Worm (Caenorhabditis elegans) whole organism, late embryonic: ENCODE measurements around the gene F21C10.18.

Source experiments
- C08G9.2 ChIP-seq: sonication (generic microtip); optimal IDR thresholded peaks from 2 replicates; lab custom pipeline; 2016; ENCODE audit warnings: mild to moderate bottlenecking, missing genetic modification characterization, moderate library complexity, missing compliant biosample characterization
- F13H6.1 ChIP-seq: sonication (generic microtip); optimal IDR thresholded peaks from 2 replicates; lab custom pipeline; 2016; ENCODE audit warnings: missing genetic modification characterization, missing compliant biosample characterization
- K02D7.2 ChIP-seq: sonication (generic microtip); optimal IDR thresholded peaks from 2 replicates; lab custom pipeline; 2017; ENCODE audit warnings: mild to moderate bottlenecking, missing genetic modification characterization, missing compliant biosample characterization
- K09A11.1 ChIP-seq: sonication (generic microtip); optimal IDR thresholded peaks from 2 replicates; lab custom pipeline; 2017; ENCODE audit warnings: antibody characterized with exemption, mild to moderate bottlenecking, missing genetic modification characterization, missing compliant biosample characterization; ENCODE audit not compliant: insufficient read depth
- Y22D7AL.16 ChIP-seq: sonication (generic microtip); optimal IDR thresholded peaks from 2 replicates; lab custom pipeline; 2016; ENCODE audit warnings: missing genetic modification characterization, missing compliant biosample characterization
- ceh-19 ChIP-seq: fragments of 200-800 bp; sonication (Bioruptor generic); optimal IDR thresholded peaks from 2 replicates; lab custom pipeline; 2018; ENCODE audit warnings: mild to moderate bottlenecking, missing genetic modification characterization, missing compliant biosample characterization
- ceh-2 ChIP-seq: sonication (generic microtip); optimal IDR thresholded peaks from 2 replicates; lab custom pipeline; 2016; ENCODE audit warnings: missing genotype, missing genetic modification characterization, missing compliant biosample characterization
- ceh-22 ChIP-seq: sonication (generic microtip); optimal IDR thresholded peaks from 2 replicates; lab custom pipeline; 2017; ENCODE audit warnings: missing biosample characterization, missing genetic modification characterization
- ceh-24 ChIP-seq: sonication (generic microtip); optimal IDR thresholded peaks from 2 replicates; lab custom pipeline; 2016; ENCODE audit warnings: mild to moderate bottlenecking, missing genetic modification characterization, missing compliant biosample characterization
- ceh-30 ChIP-seq: fragments of 150-350 bp; optimal IDR thresholded peaks from 2 replicates; lab custom pipeline; 2014; ENCODE audit warnings: missing biosample characterization, missing genetic modification characterization
- ceh-31 ChIP-seq: sonication (generic microtip); optimal IDR thresholded peaks from 2 replicates; lab custom pipeline; 2016; ENCODE audit warnings: missing genetic modification characterization, missing compliant biosample characterization
- ceh-34 ChIP-seq: sonication (generic microtip); optimal IDR thresholded peaks from 2 replicates; lab custom pipeline; 2016; ENCODE audit warnings: mild to moderate bottlenecking, missing genetic modification characterization, missing compliant biosample characterization
- ceh-48 ChIP-seq: sonication (generic microtip); optimal IDR thresholded peaks from 2 replicates; lab custom pipeline; 2016; ENCODE audit warnings: missing genetic modification characterization, inconsistent platforms, missing compliant biosample characterization
- ceh-9 ChIP-seq: sonication (generic microtip); optimal IDR thresholded peaks from 2 replicates; lab custom pipeline; 2016; ENCODE audit warnings: mild to moderate bottlenecking, missing genetic modification characterization, inconsistent platforms, missing compliant biosample characterization
- dmd-4 ChIP-seq: sonication (generic microtip); optimal IDR thresholded peaks from 2 replicates; lab custom pipeline; 2016; ENCODE audit warnings: borderline replicate concordance, missing genetic modification characterization, missing compliant biosample characterization
- dve-1 ChIP-seq: sonication (generic microtip); optimal IDR thresholded peaks from 2 replicates; lab custom pipeline; 2017; ENCODE audit warnings: antibody characterized with exemption, mild to moderate bottlenecking, missing genetic modification characterization, missing compliant biosample characterization
- elt-2 ChIP-seq: sonication (generic microtip); optimal IDR thresholded peaks from 2 replicates; lab custom pipeline; 2016; ENCODE audit warnings: missing genetic modification reagents, missing genetic modification characterization, missing compliant biosample characterization
- elt-4 ChIP-seq: sonication (generic microtip); optimal IDR thresholded peaks from 2 replicates; lab custom pipeline; 2016; ENCODE audit warnings: missing genetic modification characterization, missing compliant biosample characterization
- ets-4 ChIP-seq: sonication (generic microtip); optimal IDR thresholded peaks from 2 replicates; lab custom pipeline; 2016; ENCODE audit warnings: missing genetic modification characterization, missing compliant biosample characterization
- eyg-1 ChIP-seq: sonication (generic microtip); optimal IDR thresholded peaks from 2 replicates; lab custom pipeline; 2016; ENCODE audit warnings: missing genotype, missing genetic modification characterization, missing compliant biosample characterization
- fax-1 ChIP-seq: sonication (generic microtip); optimal IDR thresholded peaks from 2 replicates; lab custom pipeline; 2016; ENCODE audit warnings: missing genotype, missing genetic modification characterization, missing compliant biosample characterization
- gmeb-2 ChIP-seq: sonication (generic microtip); optimal IDR thresholded peaks from 2 replicates; lab custom pipeline; 2016; ENCODE audit warnings: missing genetic modification characterization, inconsistent platforms, missing compliant biosample characterization
- hlh-13 ChIP-seq: fragments of 200-800 bp; sonication (Bioruptor generic); optimal IDR thresholded peaks from 2 replicates; lab custom pipeline; 2018; ENCODE audit warnings: mild to moderate bottlenecking, missing genetic modification characterization, missing compliant biosample characterization
- hlh-8 ChIP-seq: sonication (generic microtip); optimal IDR thresholded peaks from 2 replicates; lab custom pipeline; 2016; ENCODE audit warnings: missing genotype, missing genetic modification characterization, missing compliant biosample characterization
- lim-6 ChIP-seq: sonication (generic microtip); optimal IDR thresholded peaks from 2 replicates; lab custom pipeline; 2016; ENCODE audit warnings: missing genetic modification characterization, missing compliant biosample characterization
- lin-11 ChIP-seq: fragments of 200-800 bp; sonication (Bioruptor generic); optimal IDR thresholded peaks from 2 replicates; lab custom pipeline; 2018; ENCODE audit warnings: mild to moderate bottlenecking, missing genetic modification characterization, missing compliant biosample characterization
- nfya-1 ChIP-seq: sonication (generic microtip); optimal IDR thresholded peaks from 2 replicates; lab custom pipeline; 2017; ENCODE audit warnings: missing genetic modification characterization, mild to moderate bottlenecking, missing compliant biosample characterization, antibody characterized with exemption, moderate library complexity
- nhr-232 ChIP-seq: sonication (generic microtip); optimal IDR thresholded peaks from 2 replicates; lab custom pipeline; 2016; ENCODE audit warnings: missing genetic modification characterization, missing compliant biosample characterization
- npax-4 ChIP-seq: sonication (generic microtip); optimal IDR thresholded peaks from 2 replicates; lab custom pipeline; 2016; ENCODE audit warnings: missing genetic modification characterization, missing compliant biosample characterization
- odd-2 ChIP-seq: sonication (generic microtip); optimal IDR thresholded peaks from 2 replicates; lab custom pipeline; 2017; ENCODE audit warnings: antibody characterized with exemption, mild to moderate bottlenecking, missing genetic modification characterization, missing compliant biosample characterization
- pag-3 ChIP-seq: sonication (generic microtip); optimal IDR thresholded peaks from 2 replicates; lab custom pipeline; 2016; ENCODE audit warnings: missing compliant biosample characterization, missing genetic modification characterization, borderline replicate concordance
- pat-9 ChIP-seq: fragments of 200-800 bp; sonication (Bioruptor generic); optimal IDR thresholded peaks from 2 replicates; lab custom pipeline; 2018; ENCODE audit warnings: mild to moderate bottlenecking, missing genetic modification characterization, moderate library complexity, missing compliant biosample characterization
- pax-1 ChIP-seq: fragments of 150-350 bp; optimal IDR thresholded peaks from 2 replicates; lab custom pipeline; 2014; ENCODE audit warnings: missing biosample characterization, missing genetic modification characterization
- pha-2 ChIP-seq: sonication (generic microtip); optimal IDR thresholded peaks from 2 replicates; lab custom pipeline; 2017; ENCODE audit warnings: mild to moderate bottlenecking, missing genetic modification characterization, missing compliant biosample characterization
- pha-4 ChIP-seq: fragments of 150-350 bp; optimal IDR thresholded peaks from 2 replicates; lab custom pipeline; 2018; ENCODE audit warnings: missing biosample characterization, missing genetic modification reagents, missing genetic modification characterization
- pqm-1 ChIP-seq: sonication (generic microtip); optimal IDR thresholded peaks from 2 replicates; lab custom pipeline; 2016; ENCODE audit warnings: missing genetic modification characterization, missing compliant biosample characterization
- pros-1 ChIP-seq: fragments of 150-350 bp; optimal IDR thresholded peaks from 2 replicates; lab custom pipeline; 2014; ENCODE audit warnings: missing biosample characterization, missing genetic modification reagents, missing genetic modification characterization
- ref-2 ChIP-seq: sonication (generic microtip); optimal IDR thresholded peaks from 2 replicates; lab custom pipeline; 2016; ENCODE audit warnings: missing genetic modification characterization, missing compliant biosample characterization
- sox-2 ChIP-seq: fragments of 200-800 bp; sonication (Bioruptor generic); IDR thresholded peaks from 2 replicates; pipeline ENCODE4 v1.3.6; 2022; ENCODE audit warnings: missing genetic modification reagents, missing genetic modification characterization, missing compliant biosample characterization
- syd-9 ChIP-seq: sonication (generic microtip); optimal IDR thresholded peaks from 2 replicates; lab custom pipeline; 2016; ENCODE audit warnings: mild to moderate bottlenecking, missing genetic modification characterization, moderate library complexity, missing compliant biosample characterization
- unc-3 ChIP-seq, 2 experiments: fragments of 200-800 bp in 1 of 2; sonication (Bioruptor generic) in 1 of 2; sonication (generic microtip) in 1 of 2; conservative IDR thresholded peaks in 1 of 2; optimal IDR thresholded peaks in 1 of 2; 2 replicates each; pipeline versions ENCODE4 v1.3.6 to Lab custom; 2016 to 2022; ENCODE audit warnings: missing compliant biosample characterization in 2 of 2, missing genetic modification characterization in 2 of 2, missing genetic modification reagents in 1 of 2
- unc-42 ChIP-seq: sonication (generic microtip); optimal IDR thresholded peaks from 2 replicates; lab custom pipeline; 2016; ENCODE audit warnings: missing genotype, missing genetic modification characterization, missing compliant biosample characterization
- unc-55 ChIP-seq: sonication (generic microtip); optimal IDR thresholded peaks from 2 replicates; lab custom pipeline; 2017; ENCODE audit warnings: missing biosample characterization, missing genetic modification reagents, missing genetic modification characterization
- unc-86 ChIP-seq: sonication (generic microtip); optimal IDR thresholded peaks from 2 replicates; lab custom pipeline; 2016; ENCODE audit warnings: missing genetic modification characterization, missing compliant biosample characterization
- zip-5 ChIP-seq: sonication (generic microtip); optimal IDR thresholded peaks from 2 replicates; lab custom pipeline; 2016; ENCODE audit warnings: missing genetic modification characterization, missing compliant biosample characterization
- ztf-16 ChIP-seq: sonication (generic microtip); optimal IDR thresholded peaks from 2 replicates; lab custom pipeline; 2017; ENCODE audit warnings: missing genetic modification characterization, missing compliant biosample characterization

Gene F21C10.18

ce11 chrV:9094060-9094628, 14.2 kb upstream of the F21C10.18 start:
- no peak for TF ChIP-seq ceh-24 (tag; lab: Kevin White, UChicago)
- no peak for TF ChIP-seq npax-4 (tag; lab: Kevin White, UChicago)
- TF ChIP-seq fax-1 (tag; lab: Kevin White, UChicago), result no peak
- TF ChIP-seq lin-11 (tag; lab: Kevin White, UChicago), result no peak
- TF ChIP-seq sox-2 (GFP tag; lab: Robert Waterston, UW), result no peak
- TF ChIP-seq dmd-4 (tag; lab: Kevin White, UChicago), result no peak
- TF ChIP-seq syd-9 (tag; lab: Kevin White, UChicago), result no peak

ce11 chrV:9094976-9095375, 13.3 kb upstream of the F21C10.18 start:
- TF ChIP-seq elt-2 (no peak), hlh-13 (GFP tag; lab: Kevin White, UChicago) (no peak), ceh-22 (tag; lab: Kevin White, UChicago) (no peak), unc-55 (GFP tag; lab: Kevin White, UChicago) (no peak), hlh-8 (tag; lab: Kevin White, UChicago) (no peak), ceh-48 (tag; lab: Kevin White, UChicago) (no peak), pha-2 (tag; lab: Kevin White, UChicago) (no peak), dve-1 (no peak), pat-9 (tag; lab: Kevin White, UChicago) (no peak), elt-4 (tag; lab: Kevin White, UChicago) (no peak), ztf-16 (tag; lab: Kevin White, UChicago) (no peak), ceh-30 (tag; lab: Kevin White, UChicago) (no peak), K09A11.1 (tag; lab: Kevin White, UChicago) (no peak), pag-3 (tag; lab: Kevin White, UChicago) (no peak), ceh-31 (no peak), ceh-34 (tag; lab: Kevin White, UChicago) (no peak)
- TF ChIP-seq, all 69 proteins: peak for 0

ce11 chrV:9095613-9096317, 12.6 kb upstream of the F21C10.18 start, which contains the start of gene F21C10.10:
TSS of gene F21C10.10 (plus strand) at chrV:9096267.
- no peak for TF ChIP-seq Y22D7AL.16 (tag; lab: Kevin White, UChicago)
- peak; percentile 15 for TF ChIP-seq syd-9 (tag; lab: Kevin White, UChicago)
- no peak for TF ChIP-seq pqm-1 (tag; lab: Kevin White, UChicago)
- TF ChIP-seq pha-2 (tag; lab: Kevin White, UChicago), result no peak
- TF ChIP-seq C08G9.2 (tag; lab: Kevin White, UChicago), result no peak
- no peak for TF ChIP-seq ceh-2
- no peak for TF ChIP-seq pax-1 (tag; lab: Kevin White, UChicago)
- no peak for TF ChIP-seq elt-4 (tag; lab: Kevin White, UChicago)
- no peak for TF ChIP-seq zip-5 (tag; lab: Kevin White, UChicago)
- TF ChIP-seq gmeb-2 (tag; lab: Kevin White, UChicago), result no peak
- no peak for TF ChIP-seq unc-3 (GFP tag; conservative IDR thresholded peaks at IDR 0.05; lab: Robert Waterston, UW)
- TF ChIP-seq unc-3 (tag; optimal IDR thresholded peaks at IDR 0.05; lab: Kevin White, UChicago), result no peak
- TF ChIP-seq dve-1, result peak; percentile 37
- TF ChIP-seq ref-2 (tag; lab: Kevin White, UChicago), result peak; percentile 74
- TF ChIP-seq elt-2, result peak; percentile 78
- TF ChIP-seq ceh-19 (GFP tag; lab: Kevin White, UChicago), result no peak
- TF ChIP-seq F13H6.1, result no peak
- peak; percentile 76 for TF ChIP-seq nfya-1 (tag; lab: Kevin White, UChicago)
- TF ChIP-seq eyg-1 (tag; lab: Kevin White, UChicago), result no peak
- peak; percentile 46 for TF ChIP-seq hlh-8 (tag; lab: Kevin White, UChicago)
- no peak for TF ChIP-seq ceh-30 (tag; lab: Kevin White, UChicago)
- TF ChIP-seq pros-1 (tag; lab: Kevin White, UChicago), result no peak
- peak; percentile 67 for TF ChIP-seq unc-42
- no peak for TF ChIP-seq unc-86
- no peak for TF ChIP-seq lim-6 (tag; lab: Kevin White, UChicago)
- no peak for TF ChIP-seq pha-4 (tag; lab: Kevin White, UChicago)
- TF ChIP-seq nhr-232 (tag; lab: Kevin White, UChicago), result no peak
- no peak for TF ChIP-seq K02D7.2 (tag; lab: Kevin White, UChicago)
- no peak for TF ChIP-seq ets-4 (tag; lab: Kevin White, UChicago)
- TF ChIP-seq ceh-9 (tag; lab: Kevin White, UChicago), result no peak
- no peak for TF ChIP-seq odd-2
- TF ChIP-seq unc-55 (GFP tag; lab: Kevin White, UChicago), result peak; percentile 84
